Fruit fly (Drosophila melanogaster): ENCODE measurements around the gene LysX.
A peak's percentile ranks its signal among the peaks of the same experiment; 100 is the strongest.

Gene LysX

dm6 chr3L:1183467-1183866 lies 11.6 kb downstream of the LysX start (continued):
- TF ChIP-seq zfh2 (GFP tag; optimal IDR thresholded peaks at IDR 0.05) (no peak), gsb (GFP tag; IDR thresholded peaks at IDR 0.05) (no peak), Lhr (GFP tag; optimal IDR thresholded peaks at IDR 0.05) (no peak), CoRest (tag; optimal IDR thresholded peaks at IDR 0.05) (no peak), nau (GFP tag; optimal IDR thresholded peaks at IDR 0.05) (no peak), sens (GFP tag) (no peak), Xrp1 (GFP tag; IDR thresholded peaks at IDR 0.05) (no peak), CG2889 (GFP tag; IDR thresholded peaks at IDR 0.05) (no peak), her (GFP tag; optimal IDR thresholded peaks at IDR 0.05) (no peak), trh (GFP tag; optimal IDR thresholded peaks at IDR 0.05) (no peak), CG9932 (GFP tag; IDR thresholded peaks at IDR 0.05) (peak; percentile 43; the same call in 1 of the 2 replicates), CG14860 (GFP tag; IDR thresholded peaks at IDR 0.05; ENCODE audit: partially characterized antibody) (no peak), peb (GFP tag; IDR thresholded peaks at IDR 0.05) (no peak), CG6854 (GFP tag; optimal IDR thresholded peaks at IDR 0.05) (no peak), CG18764 (GFP tag; optimal IDR thresholded peaks at IDR 0.05) (no peak), CG4360 (GFP tag; IDR thresholded peaks at IDR 0.05) (no peak), bbx (GFP tag; IDR thresholded peaks at IDR 0.05; ENCODE audit: partially characterized antibody) (no peak), bab2 (GFP tag; optimal IDR thresholded peaks at IDR 0.05) (no peak), CG11560 (tag; IDR thresholded peaks at IDR 0.05) (no peak), ara (GFP tag; IDR thresholded peaks at IDR 0.05) (no peak), CG3065 (GFP tag; optimal IDR thresholded peaks at IDR 0.05) (no peak), Dek (tag; optimal IDR thresholded peaks at IDR 0.05) (no peak), CG8359 (GFP tag; optimal IDR thresholded peaks at IDR 0.05; ENCODE audit: borderline replicate concordance) (no peak), gce (GFP tag; IDR thresholded peaks at IDR 0.05) (no peak), Hr78 (GFP tag; optimal IDR thresholded peaks at IDR 0.05) (no peak), pnt (GFP tag; optimal IDR thresholded peaks at IDR 0.05) (no peak), gsb-n (tag; optimal IDR thresholded peaks at IDR 0.05) (no peak), HmgZ (tag; optimal IDR thresholded peaks at IDR 0.05) (no peak), Usf (GFP tag; optimal IDR thresholded peaks at IDR 0.05) (no peak), gro (GFP tag; optimal IDR thresholded peaks at IDR 0.05) (no peak), HLHmδ (GFP tag; optimal IDR thresholded peaks at IDR 0.05) (no peak), Aef1 (GFP tag; IDR thresholded peaks at IDR 0.05) (no peak), CG13894 (tag; optimal IDR thresholded peaks at IDR 0.05) (no peak), Rfx (GFP tag; IDR thresholded peaks at IDR 0.05) (peak; percentile 48; the same call in 1 of the 2 replicates), CG1602 (GFP tag; optimal IDR thresholded peaks at IDR 0.05) (no peak), gt (GFP tag; IDR thresholded peaks at IDR 0.05) (no peak), HLH4C (GFP tag; IDR thresholded peaks at IDR 0.05; ENCODE audit: partially characterized antibody) (no peak), CG1024 (GFP tag; IDR thresholded peaks at IDR 0.05) (no peak), Hmx (GFP tag; optimal IDR thresholded peaks at IDR 0.05) (no peak), nerfin-2 (GFP tag; IDR thresholded peaks at IDR 0.05; ENCODE audit: partially characterized antibody) (no peak), CG12219 (GFP tag; optimal IDR thresholded peaks at IDR 0.05) (no peak), pros (GFP tag; optimal IDR thresholded peaks at IDR 0.05) (no peak), lbe (GFP tag; optimal IDR thresholded peaks at IDR 0.05) (no peak), CG7271 (tag; optimal IDR thresholded peaks at IDR 0.05) (no peak), CG5953 (GFP tag; IDR thresholded peaks at IDR 0.05) (no peak), Max (GFP tag; optimal IDR thresholded peaks at IDR 0.05) (no peak), CG10654 (GFP tag; optimal IDR thresholded peaks at IDR 0.05) (no peak), Sry-β (GFP tag; optimal IDR thresholded peaks at IDR 0.05) (no peak), Med (GFP tag) (peak; percentile 74), CG4424 (GFP tag; optimal IDR thresholded peaks at IDR 0.05) (no peak), CG7556 (GFP tag; optimal IDR thresholded peaks at IDR 0.05) (peak; percentile 24), Spps (tag; optimal IDR thresholded peaks at IDR 0.05) (no peak)
